Worm (Caenorhabditis elegans): ENCODE results near the gene ZK430.5.

ce11 chrII:4419956-4420355, 14.5 kb downstream of the ZK430.5 start, which contains the start of gene bpnt-1:
- no peak for TF ChIP-seq dao-5 (tag; optimal IDR thresholded peaks at IDR 0.05)
- no peak for TF ChIP-seq W03F9.2 (tag; optimal IDR thresholded peaks at IDR 0.05)
- no peak for TF ChIP-seq him-1 (tag; optimal IDR thresholded peaks at IDR 0.05)
